Worm (Caenorhabditis elegans) whole organism, L4 larva: ENCODE measurements around the gene unc-2.

Experiments used
- madf-9 ChIP-seq: fragments of 200-800 bp; sonication (Bioruptor generic); conservative IDR thresholded peaks from 2 replicates; pipeline ENCODE4 v1.3.6; 2022; ENCODE audit warnings: missing genetic modification reagents, missing genetic modification characterization, missing compliant biosample characterization
- php-3 ChIP-seq: fragments of 200-800 bp; sonication (Bioruptor generic); IDR thresholded peaks from 2 replicates; pipeline ENCODE4 v1.3.6; 2022; ENCODE audit warnings: missing genetic modification reagents, missing genetic modification characterization, missing compliant biosample characterization

unc-2 gene

DNA sequence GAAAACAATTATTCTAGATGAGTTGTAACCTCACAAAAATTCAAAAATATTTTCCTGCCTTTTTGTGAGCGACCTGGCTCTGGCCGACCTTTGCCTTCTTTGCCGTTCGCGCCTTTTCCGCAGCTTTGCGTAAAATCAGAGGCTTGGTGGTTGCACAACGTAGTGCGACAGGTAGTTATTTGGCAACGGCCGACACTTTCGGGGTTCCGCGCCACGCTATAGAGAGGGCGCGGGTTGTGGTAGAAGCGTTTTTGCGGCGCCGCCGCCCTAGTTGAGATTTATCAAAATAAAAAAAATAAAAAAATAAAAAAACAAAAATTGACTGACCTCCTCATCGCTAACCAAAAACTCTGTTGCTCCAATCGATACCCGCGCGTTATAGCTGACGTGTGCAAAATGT, 99.5 kb downstream of the unc-2 start (continued):
- TF ChIP-seq php-3 (GFP tag; lab: Robert Waterston, UW) = no peak
- TF ChIP-seq madf-9 (GFP tag; lab: Robert Waterston, UW) = no peak
